Fruit fly (Drosophila melanogaster): ENCODE results near the gene SelG.

Gene SelG

dm6 chrX:11923698-11924097 is 36.6 kb downstream of the SelG start:
- TF ChIP-seq CG8478 (optimal IDR thresholded peaks at IDR 0.05): no peak
- TF ChIP-seq EcR (GFP tag; optimal IDR thresholded peaks at IDR 0.05): no peak

- TF ChIP-seq psq (optimal IDR thresholded peaks at IDR 0.05): no peak
- TF ChIP-seq pan (optimal IDR thresholded peaks at IDR 0.05): no peak
- TF ChIP-seq usp (GFP tag; optimal IDR thresholded peaks at IDR 0.05): no peak
- no peak for TF ChIP-seq CG8478 (optimal IDR thresholded peaks at IDR 0.05)
- no peak for TF ChIP-seq Dll (optimal IDR thresholded peaks at IDR 0.05)
- TF ChIP-seq EcR (GFP tag; optimal IDR thresholded peaks at IDR 0.05): no peak
Measured at dm6 chrX:11924562-11924961, 37.5 kb downstream of the SelG start, which contains the start of gene Sclp. TSS of gene Sclp (minus strand) at chrX:11924662.

- TF ChIP-seq pan (optimal IDR thresholded peaks at IDR 0.05) (no peak), EcR (GFP tag; optimal IDR thresholded peaks at IDR 0.05) (no peak), psq (optimal IDR thresholded peaks at IDR 0.05) (no peak), Dll (optimal IDR thresholded peaks at IDR 0.05) (no peak), usp (GFP tag; optimal IDR thresholded peaks at IDR 0.05) (no peak), CG8478 (optimal IDR thresholded peaks at IDR 0.05) (no peak)
Measured at dm6 chrX:11925213-11925612, 38.1 kb downstream of the SelG start.

dm6 chrX:11930726-11931125 is 43.6 kb downstream of the SelG start, which contains the start of gene Pdzd8:
TSS of gene Pdzd8 (minus strand) at chrX:11930850.
- no peak for TF ChIP-seq psq (optimal IDR thresholded peaks at IDR 0.05)
- no peak for TF ChIP-seq CG8478 (optimal IDR thresholded peaks at IDR 0.05)
- TF ChIP-seq usp (GFP tag; optimal IDR thresholded peaks at IDR 0.05): no peak
- TF ChIP-seq EcR (GFP tag; optimal IDR thresholded peaks at IDR 0.05): no peak
- no peak for TF ChIP-seq pan (optimal IDR thresholded peaks at IDR 0.05)
- TF ChIP-seq Dll (optimal IDR thresholded peaks at IDR 0.05): no peak

Data from whole organism.